Worm (Caenorhabditis elegans): ENCODE data around the gene cysl-1.

ce11 chrX:9948528-9948927, 5.8 kb downstream of the cysl-1 start:
- TF ChIP-seq klf-2 (GFP tag; conservative IDR thresholded peaks at IDR 0.05), result no peak
- TF ChIP-seq ref-1 (GFP tag; conservative IDR thresholded peaks at IDR 0.05), result no peak
- TF ChIP-seq T22C8.4 (GFP tag; IDR thresholded peaks at IDR 0.05), result no peak
- no peak for TF ChIP-seq ztf-29 (GFP tag; IDR thresholded peaks at IDR 0.05)
- TF ChIP-seq cog-1 (tag; optimal IDR thresholded peaks at IDR 0.05), result no peak
- no peak for TF ChIP-seq flt-1 (GFP tag; IDR thresholded peaks at IDR 0.05)
- TF ChIP-seq tab-1 (GFP tag; IDR thresholded peaks at IDR 0.05), result no peak
- no peak for TF ChIP-seq med-1 (GFP tag; optimal IDR thresholded peaks at IDR 0.05; ENCODE audit: insufficient read depth)
- TF ChIP-seq ztf-23 (GFP tag; IDR thresholded peaks at IDR 0.05), result no peak
